Fruit fly (Drosophila melanogaster) whole organism, prepupa: ENCODE data around the gene CG14017.

ENCODE experiments used
- CG10631 ChIP-seq: fragments of 200-800 bp; sonication (Bioruptor generic); optimal IDR thresholded peaks from 2 replicates; lab custom pipeline; 2016; ENCODE audit warnings: missing biosample characterization, missing genetic modification characterization
- CG6163 ChIP-seq: fragments of 200-800 bp; sonication (Bioruptor generic); IDR thresholded peaks from 3 replicates; pipeline ENCODE4 v1.3.6; 2022; ENCODE audit warnings: missing biosample characterization, missing genetic modification characterization
- CG8119 ChIP-seq: fragments of 200-800 bp; sonication (Bioruptor generic); IDR thresholded peaks from 3 replicates; pipeline ENCODE4 v1.3.6; 2022; ENCODE audit warnings: missing biosample characterization, missing genetic modification characterization
- CG8632 ChIP-seq: fragments of 200-800 bp; sonication (Bioruptor generic); optimal IDR thresholded peaks from 3 replicates; lab custom pipeline; 2016; ENCODE audit warnings: missing biosample characterization, missing genetic modification characterization
- CG9139 ChIP-seq: fragments of 200-800 bp; sonication (Bioruptor generic); optimal IDR thresholded peaks from 3 replicates; lab custom pipeline; 2017; ENCODE audit warnings: missing biosample characterization, mild to moderate bottlenecking, missing genetic modification characterization
- Eip93F ChIP-seq: fragments of 200-800 bp; sonication (Bioruptor generic); optimal IDR thresholded peaks from 2 replicates; lab custom pipeline; 2016; ENCODE audit warnings: missing biosample characterization, mild to moderate bottlenecking, missing genetic modification characterization
- Hr38 ChIP-seq: sonication (Bioruptor generic); optimal IDR thresholded peaks from 2 replicates; lab custom pipeline; 2016; ENCODE audit warnings: missing biosample characterization, missing genetic modification characterization
- Hr4 ChIP-seq: fragments of 200-800 bp; sonication (Bioruptor generic); optimal IDR thresholded peaks from 3 replicates; lab custom pipeline; 2016; ENCODE audit warnings: missing biosample characterization, missing genetic modification characterization
- Met ChIP-seq: fragments of 200-800 bp; sonication (Bioruptor generic); optimal IDR thresholded peaks from 3 replicates; lab custom pipeline; 2016; ENCODE audit warnings: missing biosample characterization, missing genetic modification characterization
- Sox102F ChIP-seq: fragments of 200-800 bp; sonication (Bioruptor generic); optimal IDR thresholded peaks from 2 replicates; lab custom pipeline; 2016; ENCODE audit warnings: missing biosample characterization, mild to moderate bottlenecking, missing genetic modification characterization
- topi ChIP-seq: fragments of 200-800 bp; sonication (Bioruptor generic); optimal IDR thresholded peaks from 3 replicates; lab custom pipeline; 2016; ENCODE audit warnings: missing biosample characterization, missing genetic modification characterization

DNA sequence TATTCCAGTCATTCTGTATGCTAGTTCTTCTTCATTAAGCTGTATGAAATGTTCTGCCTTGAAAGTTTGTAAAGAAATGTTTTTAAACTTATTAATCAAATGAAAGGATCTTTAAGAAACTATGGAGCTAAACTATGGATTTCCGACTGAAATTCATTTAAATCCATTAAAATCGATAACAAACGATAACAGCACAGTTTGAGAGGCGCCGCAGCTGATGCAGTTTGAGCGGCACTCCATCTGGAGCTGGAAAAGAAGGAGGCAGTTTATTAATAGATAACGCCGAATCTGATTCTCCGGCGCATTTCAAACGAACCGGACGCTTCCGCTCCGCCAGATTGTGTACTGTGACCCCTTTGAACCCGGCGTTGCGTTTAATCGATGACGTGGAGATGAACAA, 25.8 kb upstream of the CG14017 start, which contains the start of gene CG31915:
- TF ChIP-seq CG6163 (GFP tag; lab: Robert Waterston, UW) (no peak), Sox102F (no peak), CG8632 (GFP tag; lab: Kevin White, UChicago) (no peak), Hr4 (GFP tag; lab: Kevin White, UChicago) (no peak), topi (GFP tag; lab: Kevin White, UChicago) (no peak), CG10631 (GFP tag; lab: Kevin White, UChicago) (no peak), CG8119 (no peak), Hr38 (no peak), Met (GFP tag; lab: Kevin White, UChicago) (no peak), Eip93F (no peak), CG9139 (no peak)
